Worm (Caenorhabditis elegans): ENCODE measurements around the gene osta-1.
A peak's percentile ranks its signal among the peaks of the same experiment; 100 is the strongest.

osta-1 gene

DNA sequence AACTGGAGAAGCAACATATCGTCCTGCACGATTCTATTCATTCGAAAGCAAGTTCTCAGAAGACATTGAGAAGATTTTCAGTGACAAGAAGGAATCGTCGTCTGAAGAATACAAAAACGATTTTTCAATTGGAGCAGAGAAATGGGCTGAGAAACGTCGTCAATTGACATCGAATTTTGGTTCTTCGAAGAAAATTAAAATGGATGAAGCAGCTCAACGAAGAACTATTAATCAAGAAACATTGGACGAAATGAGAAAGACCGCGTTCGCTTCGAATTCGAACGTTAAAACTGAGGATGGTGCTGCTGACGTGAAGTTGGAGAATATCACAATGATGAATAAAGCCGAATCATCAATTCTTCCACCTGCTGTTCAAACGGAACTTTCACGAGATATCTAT, 39.7 kb downstream of the osta-1 start, which contains the start of gene rpt-4:
Gene rpt-4, minus strand, starts transcription at position 101 of the 400 bp plus-strand sequence.
- TF ChIP-seq zip-8 (tag; optimal IDR thresholded peaks at IDR 0.05) (no peak), nhr-12 (tag; optimal IDR thresholded peaks at IDR 0.05) (no peak), blmp-1 (tag; optimal IDR thresholded peaks at IDR 0.05) (no peak), flh-1 (GFP tag; optimal IDR thresholded peaks at IDR 0.05) (no peak), ceh-39 (tag; optimal IDR thresholded peaks at IDR 0.05) (no peak), lsy-2 (tag; optimal IDR thresholded peaks at IDR 0.05) (no peak), nhr-237 (tag; optimal IDR thresholded peaks at IDR 0.05) (no peak), nhr-28 (tag; optimal IDR thresholded peaks at IDR 0.05) (no peak), cnd-1 (tag; optimal IDR thresholded peaks at IDR 0.05) (no peak), elt-1 (tag; optimal IDR thresholded peaks at IDR 0.05; ENCODE audit: borderline replicate concordance, insufficient read depth) (no peak), tbx-8 (GFP tag; optimal IDR thresholded peaks at IDR 0.05) (no peak), mab-5 (tag; optimal IDR thresholded peaks at IDR 0.05) (no peak), ces-1 (GFP tag; optimal IDR thresholded peaks at IDR 0.05) (no peak), ham-2 (GFP tag; optimal IDR thresholded peaks at IDR 0.05) (no peak), snpc-4 (tag; optimal IDR thresholded peaks at IDR 0.05) (no peak), unc-62 (GFP tag; optimal IDR thresholded peaks at IDR 0.05) (no peak), sptf-1 (tag; optimal IDR thresholded peaks at IDR 0.05) (no peak), drap-1 (GFP tag; optimal IDR thresholded peaks at IDR 0.05) (no peak)

DNA sequence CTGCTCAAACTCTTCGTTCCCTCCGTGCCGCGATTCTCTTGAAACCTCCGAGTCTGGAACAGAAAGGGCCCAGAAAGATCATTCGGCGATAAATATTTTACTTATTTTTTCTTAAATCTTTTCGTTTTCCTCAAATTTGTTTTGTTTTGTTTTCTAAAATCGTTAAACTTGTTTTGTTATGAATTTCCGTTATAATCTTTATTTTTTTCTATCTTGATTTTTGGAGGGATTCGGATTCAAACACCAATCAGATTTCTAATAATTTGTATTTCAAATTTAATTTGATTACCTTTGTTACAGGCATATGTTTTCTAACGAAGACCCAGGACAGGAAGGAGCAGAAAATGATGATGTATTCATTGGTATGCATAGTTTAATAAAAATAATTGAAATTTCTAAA, 40.8 kb downstream of the osta-1 start, which contains the start of gene C23H3.5:
Gene C23H3.5, plus strand, starts transcription at position 301 of the 400 bp plus-strand sequence.
- no peak for TF ChIP-seq lin-32 (GFP tag; optimal IDR thresholded peaks at IDR 0.05)
- TF ChIP-seq ceh-39 (tag; optimal IDR thresholded peaks at IDR 0.05): no peak
- TF ChIP-seq ztf-11 (tag; optimal IDR thresholded peaks at IDR 0.05): no peak
- no peak for TF ChIP-seq nhr-2 (tag; optimal IDR thresholded peaks at IDR 0.05)
- TF ChIP-seq nhr-237 (tag; optimal IDR thresholded peaks at IDR 0.05): no peak
- no peak for TF ChIP-seq zip-8 (tag; optimal IDR thresholded peaks at IDR 0.05)
- TF ChIP-seq nhr-28 (tag; optimal IDR thresholded peaks at IDR 0.05): no peak
- TF ChIP-seq flh-1 (GFP tag; optimal IDR thresholded peaks at IDR 0.05): no peak
- TF ChIP-seq sem-2 (GFP tag; optimal IDR thresholded peaks at IDR 0.05): no peak
- TF ChIP-seq ham-2 (GFP tag; optimal IDR thresholded peaks at IDR 0.05): no peak
- no peak for TF ChIP-seq snpc-4 (tag; optimal IDR thresholded peaks at IDR 0.05)

DNA sequence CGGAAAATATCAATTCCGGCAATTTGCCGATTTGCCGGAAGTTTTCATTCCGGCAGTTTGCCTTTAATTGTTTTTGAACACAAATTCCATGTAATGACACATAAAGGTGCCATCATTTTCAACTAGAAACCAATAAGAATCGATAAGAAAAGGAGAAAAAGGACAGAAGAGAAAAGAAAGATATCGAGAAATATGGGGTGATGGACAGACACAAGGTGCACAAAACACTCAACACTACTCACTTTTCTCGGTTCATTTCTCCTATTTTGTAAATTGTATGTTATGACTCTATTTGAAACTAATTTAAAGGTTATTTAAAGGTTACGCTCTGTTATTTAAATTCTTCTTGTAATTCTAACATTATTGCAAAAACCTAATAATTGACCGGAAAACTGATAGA, 44.4 kb downstream of the osta-1 start:
- TF ChIP-seq lsy-2 (tag; optimal IDR thresholded peaks at IDR 0.05): no peak
- no peak for TF ChIP-seq blmp-1 (tag; optimal IDR thresholded peaks at IDR 0.05)
- no peak for TF ChIP-seq lin-32 (GFP tag; optimal IDR thresholded peaks at IDR 0.05)
- TF ChIP-seq ceh-43 (GFP tag; optimal IDR thresholded peaks at IDR 0.05): no peak
- no peak for TF ChIP-seq ham-2 (GFP tag; optimal IDR thresholded peaks at IDR 0.05)
- TF ChIP-seq pha-4 (tag; optimal IDR thresholded peaks at IDR 0.05): no peak
- TF ChIP-seq lin-13 (tag; optimal IDR thresholded peaks at IDR 0.05): no peak
- TF ChIP-seq unc-120 (tag; optimal IDR thresholded peaks at IDR 0.05; ENCODE audit: poor library complexity, severe bottlenecking): no peak
- TF ChIP-seq unc-39 (tag; optimal IDR thresholded peaks at IDR 0.05): no peak
- TF ChIP-seq mls-2 (tag; optimal IDR thresholded peaks at IDR 0.05): no peak
- TF ChIP-seq mep-1 (tag; optimal IDR thresholded peaks at IDR 0.05): no peak
- no peak for TF ChIP-seq unc-62 (GFP tag; optimal IDR thresholded peaks at IDR 0.05)
- no peak for TF ChIP-seq drap-1 (GFP tag; optimal IDR thresholded peaks at IDR 0.05)
- no peak for TF ChIP-seq elt-1 (tag; optimal IDR thresholded peaks at IDR 0.05; ENCODE audit: borderline replicate concordance, insufficient read depth)
- no peak for TF ChIP-seq zip-8 (tag; optimal IDR thresholded peaks at IDR 0.05)
- TF ChIP-seq sem-2 (GFP tag; optimal IDR thresholded peaks at IDR 0.05): no peak
- TF ChIP-seq M03D4.4 (tag; optimal IDR thresholded peaks at IDR 0.05): no peak

ce11 chrII:51352-51751, 44.9 kb downstream of the osta-1 start, which contains the start of gene sptl-1:
sptl-1 (plus strand) TSS chrII:51652.
- TF ChIP-seq zip-8 (tag; optimal IDR thresholded peaks at IDR 0.05) (no peak), ces-1 (GFP tag; optimal IDR thresholded peaks at IDR 0.05) (no peak), pha-4 (tag; optimal IDR thresholded peaks at IDR 0.05) (peak; percentile 23)

DNA sequence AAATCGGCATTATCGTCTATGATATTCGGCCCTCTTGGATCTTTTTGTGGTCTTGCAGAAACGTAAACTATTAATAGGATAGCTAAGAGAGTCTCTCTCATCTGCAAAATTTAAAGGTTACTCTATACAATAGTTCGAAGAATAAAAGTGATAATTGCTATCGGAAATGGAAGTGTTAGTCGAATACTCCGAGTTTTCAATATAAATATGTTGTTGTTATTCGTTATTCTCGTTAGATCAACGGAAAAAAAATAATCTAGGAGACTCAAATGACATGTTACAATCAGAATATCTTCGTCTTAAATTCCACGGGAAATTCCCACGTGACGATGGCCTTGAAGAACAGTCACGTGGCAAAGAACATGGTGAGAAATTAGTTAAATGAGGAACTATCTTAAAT, 48.7 kb downstream of the osta-1 start, which contains the start of gene tre-5:
Gene tre-5, minus strand, starts transcription at position 101 of the 400 bp plus-strand sequence.
- TF ChIP-seq unc-39 (tag; optimal IDR thresholded peaks at IDR 0.05) (no peak), ham-2 (GFP tag; optimal IDR thresholded peaks at IDR 0.05) (no peak), lin-32 (GFP tag; optimal IDR thresholded peaks at IDR 0.05) (no peak), blmp-1 (tag; optimal IDR thresholded peaks at IDR 0.05) (no peak), nhr-237 (tag; optimal IDR thresholded peaks at IDR 0.05) (no peak), unc-62 (GFP tag; optimal IDR thresholded peaks at IDR 0.05) (no peak), bed-3 (GFP tag; optimal IDR thresholded peaks at IDR 0.05) (no peak), snpc-4 (tag; optimal IDR thresholded peaks at IDR 0.05) (no peak), drap-1 (GFP tag; optimal IDR thresholded peaks at IDR 0.05) (no peak), ceh-83 (GFP tag; optimal IDR thresholded peaks at IDR 0.05) (no peak), ces-1 (GFP tag; optimal IDR thresholded peaks at IDR 0.05) (no peak), flh-1 (GFP tag; optimal IDR thresholded peaks at IDR 0.05) (no peak), tbx-8 (GFP tag; optimal IDR thresholded peaks at IDR 0.05) (no peak)

All from whole organism, mixed stage, embryonic.